Worm (Caenorhabditis elegans) whole organism, L4 larva: Measurements from ENCODE around the gene suf-1.
A peak's percentile ranks its signal among the peaks of the same experiment; 100 is the strongest.

ENCODE experiments used
- D1046.2 ChIP-seq: fragments of 200-800 bp; sonication (Bioruptor generic); IDR thresholded peaks from 2 replicates; pipeline ENCODE4 v1.3.6; 2022; ENCODE audit warnings: missing genetic modification characterization, missing compliant biosample characterization
- F10B5.3 ChIP-seq: sonication (generic microtip); optimal IDR thresholded peaks from 2 replicates; lab custom pipeline; 2016; ENCODE audit warnings: mild to moderate bottlenecking, missing genetic modification characterization, missing compliant biosample characterization
- F26F4.8 ChIP-seq: fragments of 200-800 bp; sonication (Bioruptor generic); conservative IDR thresholded peaks from 2 replicates; pipeline ENCODE4 v1.3.6; 2022; ENCODE audit warnings: missing genetic modification characterization, missing compliant biosample characterization
- T26A8.4 ChIP-seq: fragments of 200-800 bp; sonication (Bioruptor generic); IDR thresholded peaks from 2 replicates; pipeline ENCODE4 v1.3.6; 2022; ENCODE audit warnings: missing genetic modification characterization, missing compliant biosample characterization
- Y48G9A.11 ChIP-seq: fragments of 200-800 bp; sonication (Bioruptor generic); IDR thresholded peaks from 2 replicates; pipeline ENCODE4 v1.3.6; 2022; ENCODE audit warnings: missing genetic modification reagents, missing genetic modification characterization, missing compliant biosample characterization
- aly-2 ChIP-seq: sonication (generic microtip); optimal IDR thresholded peaks from 2 replicates; lab custom pipeline; 2018; ENCODE audit warnings: missing biosample characterization, missing genetic modification characterization
- arid-1 ChIP-seq: fragments of 200-800 bp; sonication (Bioruptor generic); conservative IDR thresholded peaks from 2 replicates; pipeline ENCODE4 v1.3.6; 2022; ENCODE audit warnings: missing genetic modification reagents, missing genetic modification characterization, missing compliant biosample characterization
- attf-4 ChIP-seq: sonication (generic microtip); optimal IDR thresholded peaks from 3 replicates; lab custom pipeline; 2017; ENCODE audit warnings: missing biosample characterization, missing genetic modification characterization
- ceh-32 ChIP-seq: sonication (generic microtip); optimal IDR thresholded peaks from 2 replicates; lab custom pipeline; 2016; ENCODE audit warnings: mild to moderate bottlenecking, missing genetic modification characterization, missing compliant biosample characterization; ENCODE audit not compliant: poor library complexity
- ceh-82 ChIP-seq: sonication (generic microtip); optimal IDR thresholded peaks from 2 replicates; lab custom pipeline; 2017; ENCODE audit warnings: missing biosample characterization, missing genetic modification characterization
- cey-2 ChIP-seq: sonication (generic microtip); optimal IDR thresholded peaks from 3 replicates; lab custom pipeline; 2017; ENCODE audit warnings: missing genetic modification characterization, mild to moderate bottlenecking, missing compliant biosample characterization, antibody characterized with exemption, borderline replicate concordance; ENCODE audit not compliant: insufficient read depth
- daf-12 ChIP-seq: fragments of 150-350 bp; optimal IDR thresholded peaks from 2 replicates; lab custom pipeline; 2014; ENCODE audit warnings: missing biosample characterization, missing genetic modification reagents, missing genetic modification characterization
- dmd-6 ChIP-seq: fragments of 200-800 bp; sonication (Bioruptor generic); IDR thresholded peaks from 2 replicates; pipeline ENCODE4 v1.3.6; 2022; ENCODE audit warnings: missing genetic modification reagents, missing genetic modification characterization, missing compliant biosample characterization
- dpl-1 ChIP-seq: fragments of 150-350 bp; optimal IDR thresholded peaks from 2 replicates; lab custom pipeline; 2014; ENCODE audit warnings: missing biosample characterization, missing genetic modification reagents, missing genetic modification characterization
- dve-1 ChIP-seq: sonication (generic microtip); optimal IDR thresholded peaks from 2 replicates; lab custom pipeline; 2017; ENCODE audit warnings: antibody characterized with exemption, mild to moderate bottlenecking, missing genetic modification characterization, missing compliant biosample characterization; ENCODE audit not compliant: insufficient read depth
- hmg-1.1 ChIP-seq: fragments of 200-800 bp; sonication (Bioruptor generic); IDR thresholded peaks from 2 replicates; pipeline ENCODE4 v1.3.6; 2022; ENCODE audit warnings: missing genetic modification reagents, missing genetic modification characterization, missing compliant biosample characterization
- lin-13 ChIP-seq: fragments of 150-350 bp; optimal IDR thresholded peaks from 2 replicates; lab custom pipeline; 2014; ENCODE audit warnings: missing biosample characterization, missing genetic modification reagents, missing genetic modification characterization
- lin-38 ChIP-seq: fragments of 200-800 bp; sonication (Bioruptor generic); IDR thresholded peaks from 2 replicates; pipeline ENCODE4 v1.3.6; 2022; ENCODE audit warnings: missing genetic modification reagents, missing genetic modification characterization, missing compliant biosample characterization
- lin-39 ChIP-seq: fragments of 150-350 bp; optimal IDR thresholded peaks from 2 replicates; lab custom pipeline; 2014; ENCODE audit warnings: missing biosample characterization, missing genetic modification reagents, missing genetic modification characterization
- lsy-2 ChIP-seq, 2 experiments: fragments of 150-350 bp in 1 of 2; sonication (generic microtip) in 1 of 2; optimal IDR thresholded peaks; 2 replicates each; lab custom pipeline; 2014 to 2017; ENCODE audit warnings: missing biosample characterization in 2 of 2, missing genetic modification characterization in 2 of 2
- madf-5 ChIP-seq, 2 experiments: fragments of 200-800 bp; sonication (Bioruptor generic); IDR thresholded peaks; 2 replicates each; pipeline ENCODE4 v1.3.6; 2022; ENCODE audit warnings: missing compliant biosample characterization in 2 of 2, missing genetic modification characterization in 2 of 2
- mep-1 ChIP-seq: fragments of 150-350 bp; sonication (generic microtip); optimal IDR thresholded peaks from 3 replicates; lab custom pipeline; 2014; ENCODE audit warnings: missing biosample characterization, missing genetic modification characterization
- mes-2 ChIP-seq: sonication (generic microtip); optimal IDR thresholded peaks from 2 replicates; lab custom pipeline; 2016; ENCODE audit warnings: missing genotype, mild to moderate bottlenecking, missing genetic modification characterization, missing compliant biosample characterization; ENCODE audit not compliant: poor library complexity, severe bottlenecking
- nhr-237 ChIP-seq: sonication (generic microtip); optimal IDR thresholded peaks from 2 replicates; lab custom pipeline; 2017; ENCODE audit warnings: missing biosample characterization, missing genetic modification characterization
- nhr-25 ChIP-seq: sonication (generic microtip); optimal IDR thresholded peaks from 2 replicates; lab custom pipeline; 2017; ENCODE audit warnings: missing genetic modification characterization, mild to moderate bottlenecking, missing compliant biosample characterization, antibody characterized with exemption, moderate library complexity, borderline replicate concordance; ENCODE audit not compliant: insufficient read depth
- nhr-28 ChIP-seq: fragments of 150-350 bp; optimal IDR thresholded peaks from 2 replicates; lab custom pipeline; 2014; ENCODE audit warnings: missing biosample characterization, missing genetic modification characterization
- nhr-41 ChIP-seq: fragments of 200-800 bp; sonication (Bioruptor generic); IDR thresholded peaks from 2 replicates; pipeline ENCODE4 v1.3.6; 2022; ENCODE audit warnings: missing genetic modification reagents, missing genetic modification characterization, missing compliant biosample characterization
- nhr-42 ChIP-seq: fragments of 200-800 bp; sonication (Bioruptor generic); IDR thresholded peaks from 2 replicates; pipeline ENCODE4 v1.3.6; 2022; ENCODE audit warnings: missing genetic modification characterization, missing compliant biosample characterization
- nhr-76 ChIP-seq: fragments of 150-350 bp; optimal IDR thresholded peaks from 2 replicates; lab custom pipeline; 2014; ENCODE audit warnings: missing biosample characterization, missing genetic modification characterization
- pha-4 ChIP-seq, 2 experiments: fragments of 150-350 bp in 1 of 2; fragments of 200-800 bp in 1 of 2; sonication (Bioruptor generic) in 1 of 2; IDR thresholded peaks in 1 of 2; optimal IDR thresholded peaks in 1 of 2; 2 replicates each; pipeline versions ENCODE4 v1.3.6 to Lab custom; 2014 to 2022; ENCODE audit warnings: missing genetic modification characterization in 2 of 2, missing genetic modification reagents in 2 of 2, missing biosample characterization in 1 of 2, missing compliant biosample characterization in 1 of 2
- saeg-2 ChIP-seq: fragments of 200-800 bp; sonication (Bioruptor generic); IDR thresholded peaks from 2 replicates; pipeline ENCODE4 v1.3.6; 2022; ENCODE audit warnings: missing genetic modification reagents, missing genetic modification characterization, missing compliant biosample characterization
- sdz-12 ChIP-seq: fragments of 200-800 bp; sonication (Bioruptor generic); optimal IDR thresholded peaks from 2 replicates; lab custom pipeline; 2018; ENCODE audit warnings: mild to moderate bottlenecking, missing genetic modification characterization, missing compliant biosample characterization
- set-16 ChIP-seq: fragments of 200-800 bp; sonication (Bioruptor generic); IDR thresholded peaks from 2 replicates; pipeline ENCODE4 v1.3.6; 2022; ENCODE audit warnings: missing genetic modification reagents, missing genetic modification characterization, missing compliant biosample characterization
- skn-1 ChIP-seq: fragments of 150-350 bp; optimal IDR thresholded peaks from 2 replicates; lab custom pipeline; 2014; ENCODE audit warnings: missing biosample characterization, missing genetic modification characterization
- snpc-1.2 ChIP-seq: fragments of 200-800 bp; sonication (Bioruptor generic); IDR thresholded peaks from 2 replicates; pipeline ENCODE4 v1.3.6; 2022; ENCODE audit warnings: missing genetic modification reagents, missing genetic modification characterization, missing compliant biosample characterization
- snpc-4 ChIP-seq: fragments of 150-350 bp; optimal IDR thresholded peaks from 2 replicates; lab custom pipeline; 2014; ENCODE audit warnings: missing biosample characterization, missing genetic modification characterization
- spr-1 ChIP-seq: sonication (generic microtip); optimal IDR thresholded peaks from 2 replicates; lab custom pipeline; 2016; ENCODE audit warnings: mild to moderate bottlenecking, missing genetic modification characterization, missing compliant biosample characterization
- tra-1 ChIP-seq: fragments of 200-800 bp; sonication (Bioruptor generic); IDR thresholded peaks from 2 replicates; pipeline ENCODE4 v1.3.6; 2022; ENCODE audit warnings: missing genetic modification reagents, missing genetic modification characterization, missing compliant biosample characterization
- unc-130 ChIP-seq: sonication (generic microtip); optimal IDR thresholded peaks from 2 replicates; lab custom pipeline; 2016; ENCODE audit warnings: missing genetic modification reagents, missing genetic modification characterization, missing compliant biosample characterization
- zfp-3 ChIP-seq: fragments of 200-800 bp; sonication (Bioruptor generic); conservative IDR thresholded peaks from 2 replicates; pipeline ENCODE4 v1.3.6; 2022; ENCODE audit warnings: missing genetic modification reagents, missing genetic modification characterization, missing compliant biosample characterization
- zip-2 ChIP-seq: fragments of 150-350 bp; optimal IDR thresholded peaks from 2 replicates; lab custom pipeline; 2014; ENCODE audit warnings: missing biosample characterization, missing genetic modification characterization

The suf-1 gene

ce11 chrII:8575184-8575583 is 28.5 kb upstream of the suf-1 start, which contains the start of gene puf-5:
puf-5 (plus strand) TSS chrII:8575541.
- TF ChIP-seq unc-130 (GFP tag; lab: Kevin White, UChicago) (peak; percentile 24), lin-38 (GFP tag; lab: Robert Waterston, UW) (0 out of 2 replicates have a peak, but pooled peaks have one; percentile 4), F26F4.8 (no peak)

ce11 chrII:8577509-8578099 is 26.0 kb upstream of the suf-1 start, which contains the start of gene F54C9.9:
F54C9.9 (plus strand) TSS chrII:8578049.
- TF ChIP-seq spr-1 (tag; lab: Kevin White, UChicago) (no peak), lin-39 (tag; lab: Kevin White, UChicago) (no peak), set-16 (no peak), nhr-76 (tag; lab: Kevin White, UChicago) (no peak), dmd-6 (no peak), dve-1 (tag; lab: Kevin White, UChicago) (no peak), sdz-12 (GFP tag; lab: Kevin White, UChicago) (no peak), cey-2 (no peak), aly-2 (no peak), T26A8.4 (GFP tag; lab: Robert Waterston, UW) (no peak), Y48G9A.11 (GFP tag; lab: Robert Waterston, UW) (no peak), madf-5 (GFP tag; IDR thresholded peaks at IDR 0.05; lab: Robert Waterston, UW) (no peak), nhr-28 (tag; lab: Kevin White, UChicago) (peak; percentile 11), mep-1 (tag; lab: Kevin White, UChicago) (peak; percentile 2), lin-38 (GFP tag; lab: Robert Waterston, UW) (peak; percentile 82), tra-1 (no peak), dpl-1 (GFP tag; lab: Kevin White, UChicago) (peak; percentile 4), nhr-25 (no peak), D1046.2 (GFP tag; lab: Robert Waterston, UW) (no peak), saeg-2 (GFP tag; lab: Robert Waterston, UW) (no peak), ceh-82 (tag; lab: Kevin White, UChicago) (no peak), lin-13 (GFP tag; lab: Kevin White, UChicago) (no peak), skn-1 (tag; lab: Kevin White, UChicago) (no peak), nhr-237 (tag; lab: Kevin White, UChicago) (no peak), hmg-1.1 (no peak), nhr-41 (GFP tag; lab: Robert Waterston, UW) (no peak), arid-1 (GFP tag; lab: Robert Waterston, UW) (no peak), zfp-3 (GFP tag; lab: Robert Waterston, UW) (no peak), pha-4 (GFP tag; IDR thresholded peaks at IDR 0.05; lab: Robert Waterston, UW) (peak; percentile 55; the same call in 1 of the 2 replicates), pha-4 (tag; optimal IDR thresholded peaks at IDR 0.05; lab: Kevin White, UChicago) (no peak), unc-130 (GFP tag; lab: Kevin White, UChicago) (peak; percentile 54), snpc-1.2 (GFP tag; lab: Robert Waterston, UW) (peak; percentile 64; the same call in 1 of the 2 replicates), daf-12 (tag; lab: Kevin White, UChicago) (no peak), nhr-42 (GFP tag; lab: Robert Waterston, UW) (no peak), ceh-32 (tag; lab: Kevin White, UChicago) (no peak), F10B5.3 (no peak), lsy-2 (tag; optimal IDR thresholded peaks at IDR 0.05; lab: Kevin White, UChicago) (peak in 1 of 2 experiments; percentile 61), attf-4 (tag; lab: Kevin White, UChicago) (no peak), mes-2 (tag; lab: Kevin White, UChicago) (peak; percentile 44), snpc-4 (tag; lab: Kevin White, UChicago) (no peak), zip-2 (tag; lab: Kevin White, UChicago) (no peak)
